Worm (Caenorhabditis elegans) whole organism, L3 larva: ENCODE results near the gene W04H10.5.

Source experiments
- nhr-77 ChIP-seq: fragments of 150-350 bp; optimal IDR thresholded peaks from 2 replicates; lab custom pipeline; 2014; ENCODE audit warnings: missing biosample characterization, missing genetic modification characterization
- unc-62 ChIP-seq: fragments of 150-350 bp; sonication (generic microtip); optimal IDR thresholded peaks from 4 replicates; lab custom pipeline; 2014; ENCODE audit warnings: missing biosample characterization, missing genetic modification reagents, missing genetic modification characterization
- ztf-11 ChIP-seq: fragments of 150-350 bp; optimal IDR thresholded peaks from 2 replicates; lab custom pipeline; 2014; ENCODE audit warnings: missing biosample characterization, missing genetic modification characterization

DNA sequence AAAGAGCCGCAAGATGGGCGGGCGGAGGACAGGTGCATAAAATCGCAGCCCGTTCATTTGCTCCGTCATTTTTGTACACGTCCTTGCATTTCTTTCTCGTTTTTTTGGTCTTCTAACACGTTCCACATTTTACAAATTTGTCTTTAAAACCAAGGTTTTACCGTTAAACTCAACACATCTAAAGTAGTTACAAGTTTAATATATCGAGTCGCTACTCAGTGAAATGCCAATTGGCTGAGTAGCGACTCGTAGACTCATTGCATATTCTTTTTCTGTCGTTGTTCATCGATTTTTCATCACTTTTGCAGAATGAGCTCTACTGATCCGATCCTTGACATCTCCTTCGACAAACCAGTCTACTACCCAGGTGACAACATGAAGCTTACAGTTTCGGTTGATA is 21.1 kb downstream of the W04H10.5 start, which contains the start of gene arrd-1:
- TF ChIP-seq unc-62 (GFP tag; lab: Kevin White, UChicago): no peak
- TF ChIP-seq ztf-11 (tag; lab: Kevin White, UChicago): no peak
- no peak for TF ChIP-seq nhr-77 (tag; lab: Kevin White, UChicago)
